Fruit fly (Drosophila melanogaster): Measurements from ENCODE around the gene smash.

The smash gene

dm6 chr3R:4663068-4663467, 3.7 kb downstream of the smash start:
- TF ChIP-seq noc (tag; optimal IDR thresholded peaks at IDR 0.05) = peak; percentile 34

DNA sequence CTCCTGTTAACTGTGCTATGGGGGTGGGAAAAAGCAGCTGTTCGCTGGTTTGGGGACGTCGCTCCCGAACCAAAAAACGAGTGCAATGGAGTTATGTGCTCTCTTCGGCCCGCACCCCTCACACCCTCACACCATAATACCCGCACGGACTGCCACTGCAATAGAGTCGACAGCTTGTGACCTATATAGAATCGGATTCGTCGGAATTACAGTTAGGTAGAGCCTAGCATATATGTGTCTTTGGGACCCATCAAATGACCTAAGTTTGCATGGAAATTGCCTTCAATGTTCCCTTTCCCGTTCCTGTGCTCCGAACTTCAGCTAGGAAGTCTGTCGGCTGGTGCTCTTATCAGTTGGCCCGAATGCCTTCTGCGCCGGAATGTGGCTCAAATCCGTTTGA, 4.8 kb downstream of the smash start:
- no peak for TF ChIP-seq noc (tag; optimal IDR thresholded peaks at IDR 0.05)

DNA sequence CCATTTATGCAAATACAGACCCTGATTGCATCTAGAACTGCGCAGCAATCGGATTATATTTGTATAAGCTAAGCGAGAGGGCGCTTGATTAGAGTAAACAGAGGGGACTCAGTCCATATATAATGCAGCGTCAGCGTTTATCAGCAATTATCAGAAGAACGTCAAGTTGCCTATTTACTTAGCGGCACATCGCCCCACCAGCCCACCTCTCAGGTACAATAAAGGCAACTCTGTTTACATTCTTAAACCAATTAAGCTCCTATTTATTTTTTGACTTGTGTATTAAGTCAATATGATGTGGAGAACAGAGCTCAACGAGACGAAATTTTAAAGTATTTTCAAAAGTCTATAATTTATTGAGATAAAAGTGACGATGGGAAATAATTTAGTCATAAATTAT, 5.6 kb downstream of the smash start:
- peak; percentile 35 for TF ChIP-seq noc (tag; optimal IDR thresholded peaks at IDR 0.05)

- TF ChIP-seq noc (tag; optimal IDR thresholded peaks at IDR 0.05) = no peak
Observed at dm6 chr3R:4666014-4666652, 6.8 kb downstream of the smash start.

dm6 chr3R:4667399-4668201, 8.2 kb downstream of the smash start:
- no peak for TF ChIP-seq noc (tag; optimal IDR thresholded peaks at IDR 0.05)

DNA sequence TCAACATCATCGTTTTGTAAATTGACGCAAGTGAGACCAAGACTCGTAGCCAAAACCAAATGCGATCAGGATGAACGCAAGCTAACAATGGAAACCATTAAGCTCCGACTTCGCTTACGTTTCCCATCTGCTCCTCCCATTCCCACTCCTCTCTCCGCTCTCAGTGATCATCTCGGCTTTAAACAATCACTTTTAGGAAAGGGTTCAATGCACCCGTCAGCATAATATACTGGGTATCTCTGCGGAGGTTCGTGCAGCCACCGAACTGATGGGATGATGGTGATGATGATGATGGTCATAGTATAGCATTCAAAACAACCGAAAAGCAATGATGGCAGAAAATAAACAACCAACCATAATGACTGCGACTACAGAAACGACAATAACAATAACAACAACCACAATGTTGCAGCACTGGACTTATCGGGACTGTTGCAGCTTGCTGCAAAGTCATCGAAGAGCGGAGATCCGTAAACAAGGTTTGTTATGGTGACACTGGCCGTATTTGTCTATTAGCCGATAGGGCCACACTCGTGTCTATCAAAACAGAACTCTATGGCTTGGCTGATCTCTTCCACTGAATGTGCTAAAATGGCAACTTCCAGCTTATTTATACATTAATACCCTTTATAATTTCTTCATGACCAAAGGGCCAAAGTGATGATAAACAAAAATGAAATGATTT, 17.7 kb downstream of the smash start:
- no peak for TF ChIP-seq noc (tag; optimal IDR thresholded peaks at IDR 0.05)

- no peak for TF ChIP-seq noc (tag; optimal IDR thresholded peaks at IDR 0.05)
Observed at dm6 chr3R:4678362-4678761, 19.0 kb downstream of the smash start.

DNA sequence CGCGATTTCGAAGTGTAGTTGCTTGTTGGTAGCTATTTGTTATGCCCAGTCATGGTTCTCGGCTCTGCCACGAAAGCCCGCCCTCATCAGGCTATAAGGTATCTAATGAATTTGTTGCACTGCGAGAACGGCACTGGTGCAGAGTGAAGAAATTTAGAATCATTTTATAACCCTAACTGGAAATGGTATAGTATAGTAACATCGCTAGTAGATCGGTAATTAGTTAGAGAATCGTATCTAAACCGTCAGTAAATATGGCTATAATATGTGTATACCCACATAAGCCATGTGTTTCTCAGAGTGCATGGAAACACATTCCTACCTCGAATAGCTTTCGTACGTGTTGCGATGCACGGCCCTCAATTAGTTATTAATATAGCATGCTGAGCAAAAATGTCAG, 27.8 kb downstream of the smash start:
- TF ChIP-seq noc (tag; optimal IDR thresholded peaks at IDR 0.05) = no peak

DNA sequence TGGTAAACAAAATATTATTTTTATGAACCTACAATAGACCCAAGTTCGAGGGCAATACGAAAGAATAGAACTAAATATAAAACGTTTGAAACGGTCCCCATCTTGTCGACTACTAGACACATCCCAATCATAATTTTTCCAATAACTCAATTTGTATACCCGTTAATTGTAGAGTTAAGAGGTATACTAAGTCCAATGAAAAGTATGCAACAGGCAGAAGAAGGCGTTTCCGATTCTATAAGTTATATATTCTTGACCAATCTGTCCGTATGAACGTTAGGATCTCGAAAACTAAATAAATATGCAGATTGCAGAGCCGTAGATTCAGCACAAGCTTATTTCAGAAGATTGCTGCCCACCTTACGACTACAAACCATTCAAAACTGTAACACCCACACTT, 31.1 kb downstream of the smash start, which contains the start of gene CG33927:
CG33927 (minus strand) TSS at position 101 of the 400 bp plus-strand sequence.
- no peak for TF ChIP-seq noc (tag; optimal IDR thresholded peaks at IDR 0.05)

DNA sequence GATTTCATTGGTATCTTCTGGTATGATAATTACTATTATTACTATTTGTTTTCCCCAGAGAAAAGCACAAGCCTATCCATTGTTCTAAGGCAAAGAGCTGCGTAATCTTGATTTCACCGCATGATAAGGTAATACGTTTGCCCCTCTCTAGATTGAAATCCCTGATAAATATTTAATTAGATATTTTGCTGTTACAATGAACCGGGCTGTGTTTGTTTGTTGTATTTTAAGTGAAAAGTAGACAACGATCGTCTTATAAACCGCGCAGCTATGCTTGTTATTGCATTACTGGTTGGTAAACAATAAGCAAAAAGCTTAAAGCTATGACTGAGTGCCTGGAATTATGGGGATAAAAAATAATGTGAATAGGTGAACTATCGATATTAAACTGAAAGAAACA, 35.4 kb downstream of the smash start:
- no peak for TF ChIP-seq noc (tag; optimal IDR thresholded peaks at IDR 0.05)

dm6 chr3R:4705167-4705566, 45.8 kb downstream of the smash start:
- no peak for TF ChIP-seq noc (tag; optimal IDR thresholded peaks at IDR 0.05)

- TF ChIP-seq noc (tag; optimal IDR thresholded peaks at IDR 0.05) = no peak
Observed at dm6 chr3R:4706055-4706454, 46.7 kb downstream of the smash start.

- no peak for TF ChIP-seq noc (tag; optimal IDR thresholded peaks at IDR 0.05)
Observed at dm6 chr3R:4712063-4712462, 52.7 kb downstream of the smash start.

DNA sequence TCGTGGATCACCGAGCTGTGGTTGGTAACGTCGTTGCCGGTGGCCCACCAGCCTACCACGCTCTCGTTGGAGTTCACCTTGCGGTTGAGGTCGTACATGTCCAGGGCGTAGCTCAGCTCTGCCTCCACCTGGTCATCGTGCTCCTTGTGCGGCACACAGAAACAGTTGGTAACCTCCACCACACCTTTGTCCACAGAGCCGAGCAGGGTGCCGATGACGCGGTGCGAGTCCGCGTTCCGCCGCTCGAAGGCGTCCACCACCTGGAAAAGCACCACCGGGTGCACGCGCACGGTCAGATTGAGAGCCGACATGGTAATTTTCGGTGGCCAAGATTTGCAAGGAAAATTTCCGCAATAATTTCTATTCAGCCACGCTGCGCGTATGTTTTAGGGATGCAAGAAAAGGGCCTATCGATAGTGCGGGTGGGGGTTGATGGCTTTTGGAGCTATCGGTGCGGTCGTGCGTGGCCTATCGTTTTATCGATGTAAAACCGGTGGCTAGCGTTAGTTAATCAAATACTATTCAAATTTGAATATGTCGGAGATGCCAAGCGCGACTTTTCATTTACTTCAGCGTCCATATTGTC, 54.5 kb downstream of the smash start, which contains the start of gene eIF3f1:
eIF3f1 (minus strand) TSS at position 408 of the 586 bp plus-strand sequence.
- no peak for TF ChIP-seq noc (tag; optimal IDR thresholded peaks at IDR 0.05)

DNA sequence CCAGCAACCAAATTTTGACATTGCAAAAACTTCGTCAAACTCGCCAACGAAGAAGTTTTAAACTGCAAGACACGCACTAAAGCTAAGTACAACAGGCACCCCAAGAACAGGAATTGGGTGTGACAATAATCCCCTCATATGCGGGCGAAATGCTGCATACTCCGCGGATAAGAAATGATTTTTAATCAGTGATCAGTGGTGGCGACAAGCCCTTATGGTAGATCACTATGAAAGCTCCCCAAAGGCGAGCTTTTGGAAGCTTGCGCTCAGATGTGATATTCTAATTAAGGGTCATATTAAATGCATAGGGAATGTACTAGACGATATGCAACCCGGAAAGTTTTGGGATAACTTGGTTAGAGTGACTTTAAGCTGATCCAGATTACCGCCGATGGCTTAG, 58.2 kb downstream of the smash start:
- TF ChIP-seq noc (tag; optimal IDR thresholded peaks at IDR 0.05) = no peak

DNA sequence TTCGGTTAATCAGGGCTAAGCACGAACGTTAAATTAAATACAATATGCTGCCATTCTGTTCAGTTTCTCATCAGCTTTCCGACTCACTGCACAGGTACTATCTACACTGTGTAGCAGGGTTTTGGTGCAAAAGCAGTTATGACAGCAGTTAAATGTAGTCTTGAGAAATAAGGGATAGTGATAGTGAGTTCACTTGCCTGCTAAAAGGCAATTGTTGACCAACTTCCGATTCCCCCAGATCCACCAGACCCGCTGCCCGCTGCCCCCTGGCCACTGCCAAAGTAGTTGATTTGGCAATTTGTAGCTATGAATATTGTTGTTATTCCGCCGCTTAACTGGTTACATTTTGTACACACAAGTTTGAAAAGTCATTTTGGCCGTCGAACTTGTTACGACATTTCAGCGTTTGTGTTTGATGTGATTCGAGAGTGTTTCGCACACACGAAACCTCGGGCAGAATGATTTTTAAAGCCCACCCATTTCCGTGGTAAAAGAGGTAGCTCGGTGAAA, 65.0 kb downstream of the smash start:
- no peak for TF ChIP-seq noc (tag; optimal IDR thresholded peaks at IDR 0.05)

Data from whole organism, larva.